Fruit fly (Drosophila melanogaster): Measurements from ENCODE around the gene Npc2d.

DNA sequence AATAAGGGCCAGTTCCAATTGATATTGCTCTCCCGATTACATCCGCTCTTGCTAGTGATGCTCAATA lies 7.3 kb downstream of the Npc2d start, which contains the start of gene CG12811:
- no peak for TF ChIP-seq CG8478 (optimal IDR thresholded peaks at IDR 0.05)
- TF ChIP-seq CTCF (optimal IDR thresholded peaks at IDR 0.05), result no peak
